Fruit fly (Drosophila melanogaster) S2 (cell line): ENCODE measurements around the gene Vps33B.

Experiments
- CG8478 ChIP-seq: fragments of >200 bp; optimal IDR thresholded peaks from 2 replicates; lab custom pipeline; 2018
- CTCF ChIP-seq, 2 experiments: fragments of >200 bp; optimal IDR thresholded peaks; 2 replicates each; lab custom pipeline; 2018

dm6 chr3R:25512750-25513149 lies 39.5 kb downstream of the Vps33B start:
- TF ChIP-seq CG8478 (lab: Kevin White, UChicago) = no peak
- TF ChIP-seq CTCF (optimal IDR thresholded peaks at IDR 0.05; lab: Kevin White, UChicago) = no peak
